Worm (Caenorhabditis elegans): Measurements from ENCODE around the gene mrps-11.
A peak's percentile ranks its signal among the peaks of the same experiment; 100 is the strongest.

mrps-11 gene

DNA sequence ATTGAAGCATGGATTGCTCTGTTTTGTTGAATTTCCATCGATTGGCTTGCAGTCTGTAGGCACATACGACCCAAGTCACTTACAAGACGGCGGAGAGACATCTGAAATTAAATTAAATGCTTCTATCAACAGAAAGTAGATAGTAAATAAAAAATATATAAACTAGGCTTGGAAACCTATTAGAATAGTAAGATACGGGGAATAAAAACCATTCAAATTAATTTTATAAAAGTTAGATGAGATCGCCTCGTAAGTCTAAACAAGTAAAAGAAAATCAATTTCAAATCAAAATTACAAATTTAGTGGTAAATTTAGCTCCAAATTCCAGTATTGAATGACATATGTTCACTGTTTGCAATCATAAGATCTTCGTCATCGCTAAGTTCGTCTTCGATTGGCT, at the start of gene mrps-11:
mrps-11 (minus strand) TSS at position 101 of the 400 bp plus-strand sequence.
- TF ChIP-seq dao-5 (tag; optimal IDR thresholded peaks at IDR 0.05), result no peak
- TF ChIP-seq him-1 (tag; optimal IDR thresholded peaks at IDR 0.05), result no peak
- TF ChIP-seq W03F9.2 (tag; optimal IDR thresholded peaks at IDR 0.05), result no peak

DNA sequence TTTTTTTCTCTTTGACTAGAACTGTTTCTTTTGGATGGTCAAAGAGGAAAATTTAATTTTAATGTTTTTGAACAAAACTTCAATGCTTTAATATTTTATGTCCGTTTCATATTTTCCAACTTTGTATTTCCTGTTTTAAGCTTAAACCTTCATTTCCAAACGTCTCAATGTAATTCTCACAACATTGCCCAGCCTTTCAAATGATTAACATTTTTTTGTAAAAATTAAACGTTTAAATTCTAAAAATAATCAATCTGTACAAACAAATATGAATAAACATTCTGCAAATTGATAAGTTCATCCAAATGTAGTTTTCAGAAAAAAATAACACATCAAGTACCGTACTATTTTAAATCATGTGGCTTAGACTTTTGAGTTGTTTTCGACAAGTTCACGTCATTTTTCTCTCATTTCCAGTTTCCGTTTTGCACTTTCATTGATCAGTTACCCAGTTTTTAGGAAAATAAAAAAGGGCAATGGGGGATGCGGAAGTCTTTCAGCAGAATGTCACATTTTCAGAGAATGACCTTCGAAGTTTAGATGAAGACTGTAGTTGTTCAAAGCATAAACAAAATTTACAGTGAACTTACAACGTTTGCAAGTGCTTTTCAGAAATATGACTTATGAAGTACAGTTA, 48.4 kb upstream of the mrps-11 start:
- no peak for TF ChIP-seq W03F9.2 (tag; optimal IDR thresholded peaks at IDR 0.05)
- no peak for TF ChIP-seq dao-5 (tag; optimal IDR thresholded peaks at IDR 0.05)
- no peak for TF ChIP-seq him-1 (tag; optimal IDR thresholded peaks at IDR 0.05)

DNA sequence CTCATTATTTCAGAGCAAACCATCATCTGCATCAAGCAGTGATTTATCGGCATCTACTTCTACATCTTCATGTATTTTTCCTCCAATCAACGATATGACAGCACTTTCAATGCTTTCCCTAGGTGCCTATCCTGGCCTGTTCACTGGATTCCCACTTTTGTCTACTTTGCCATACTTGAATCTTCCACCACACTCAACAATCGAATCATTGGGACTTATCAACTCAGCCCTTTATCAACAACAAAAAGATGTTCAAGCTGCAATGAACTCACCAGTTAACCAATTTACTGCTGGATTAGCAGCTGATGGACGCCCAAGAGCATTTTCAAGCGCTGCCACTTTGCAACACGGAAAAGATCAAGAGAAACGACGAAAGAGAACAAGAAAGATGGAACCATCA, 46.8 kb upstream of the mrps-11 start:
- TF ChIP-seq him-1 (tag; optimal IDR thresholded peaks at IDR 0.05) (no peak), dao-5 (tag; optimal IDR thresholded peaks at IDR 0.05) (no peak), W03F9.2 (tag; optimal IDR thresholded peaks at IDR 0.05) (no peak)

DNA sequence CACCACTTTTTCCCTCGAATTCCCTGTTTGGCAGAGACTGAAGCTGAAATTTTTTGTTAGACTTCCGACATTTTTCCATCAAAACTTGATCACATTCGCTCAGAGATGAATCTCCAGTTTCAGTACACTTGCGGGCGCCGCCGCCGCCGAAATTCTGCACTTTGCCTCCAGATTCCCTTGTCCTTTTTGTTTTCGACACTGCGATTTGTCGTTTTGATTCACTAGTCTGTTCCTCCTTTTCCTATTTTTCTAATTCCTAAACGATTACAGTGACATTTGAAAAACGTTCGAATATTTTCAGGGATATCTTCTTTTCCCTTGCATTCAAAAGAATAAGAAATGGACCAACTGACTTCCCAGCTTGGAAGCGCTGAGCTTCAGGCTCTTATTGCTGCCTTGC, 46.3 kb upstream of the mrps-11 start, which contains the start of gene F45D3.2:
F45D3.2 (plus strand) TSS at position 301 of the 400 bp plus-strand sequence.
- no peak for TF ChIP-seq him-1 (tag; optimal IDR thresholded peaks at IDR 0.05)
- TF ChIP-seq W03F9.2 (tag; optimal IDR thresholded peaks at IDR 0.05), result no peak
- TF ChIP-seq dao-5 (tag; optimal IDR thresholded peaks at IDR 0.05), result no peak

DNA sequence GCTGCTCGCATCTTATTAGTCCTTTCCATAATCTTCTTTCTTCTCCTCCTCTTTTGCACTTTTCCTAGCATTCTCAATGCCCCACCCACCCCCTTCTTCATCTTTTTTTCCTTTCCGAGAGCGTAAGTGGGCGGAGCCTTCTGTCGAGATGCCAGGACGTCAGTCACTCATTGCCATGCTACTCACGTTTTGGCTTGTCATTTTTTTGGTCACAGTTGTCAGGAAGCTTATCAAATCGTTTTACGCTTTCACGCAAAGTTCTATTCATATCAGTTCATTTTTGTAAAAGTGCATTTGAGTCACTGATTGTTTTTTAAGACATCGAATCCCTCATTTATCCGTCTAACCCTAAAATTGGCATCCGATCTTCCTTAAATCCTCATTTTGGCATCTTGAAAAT, 45.6 kb upstream of the mrps-11 start:
- TF ChIP-seq him-1 (tag; optimal IDR thresholded peaks at IDR 0.05) (peak; percentile 19), W03F9.2 (tag; optimal IDR thresholded peaks at IDR 0.05) (no peak)

DNA sequence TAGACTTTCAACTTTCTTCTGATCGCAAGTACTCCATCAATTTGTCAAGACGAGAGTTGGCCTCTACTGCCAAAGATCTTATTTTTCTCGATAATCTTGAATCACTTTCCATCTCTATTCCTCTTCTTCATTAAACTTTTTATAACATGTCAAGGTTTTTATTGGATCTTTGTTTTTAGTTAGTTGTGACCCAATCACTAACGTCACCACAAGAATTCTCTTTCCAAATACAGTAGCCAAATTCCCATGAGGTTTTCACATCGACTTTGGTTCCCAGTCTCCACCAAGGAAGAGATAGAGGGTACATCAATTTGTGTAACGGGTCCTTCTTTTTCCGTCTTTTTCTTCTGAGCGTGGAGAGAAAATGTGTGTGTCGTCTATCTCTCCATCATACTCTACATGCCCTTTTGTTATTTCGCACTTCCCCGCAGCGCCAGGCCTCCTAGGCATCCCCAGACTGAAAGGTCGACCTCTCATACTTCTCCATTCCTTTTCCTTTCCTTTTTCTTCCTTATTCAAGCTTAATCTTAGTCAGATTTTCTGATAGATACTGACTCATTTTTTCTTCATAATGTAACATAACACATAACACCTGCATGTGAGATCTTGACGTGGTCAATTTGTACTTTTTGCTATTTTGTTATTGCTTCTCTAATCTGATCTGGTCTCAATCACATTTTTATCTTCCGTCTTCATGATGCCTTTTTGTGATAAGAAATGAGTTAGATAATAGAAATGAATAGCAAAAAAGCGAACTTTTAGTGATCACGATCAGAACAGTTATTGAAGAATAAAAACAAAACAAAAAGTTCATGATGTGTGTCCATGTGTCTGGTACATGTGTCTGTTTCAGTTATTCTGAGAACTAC, 44.8 kb upstream of the mrps-11 start:
- TF ChIP-seq W03F9.2 (tag; optimal IDR thresholded peaks at IDR 0.05), result no peak
- TF ChIP-seq dao-5 (tag; optimal IDR thresholded peaks at IDR 0.05), result no peak
- no peak for TF ChIP-seq him-1 (tag; optimal IDR thresholded peaks at IDR 0.05)

DNA sequence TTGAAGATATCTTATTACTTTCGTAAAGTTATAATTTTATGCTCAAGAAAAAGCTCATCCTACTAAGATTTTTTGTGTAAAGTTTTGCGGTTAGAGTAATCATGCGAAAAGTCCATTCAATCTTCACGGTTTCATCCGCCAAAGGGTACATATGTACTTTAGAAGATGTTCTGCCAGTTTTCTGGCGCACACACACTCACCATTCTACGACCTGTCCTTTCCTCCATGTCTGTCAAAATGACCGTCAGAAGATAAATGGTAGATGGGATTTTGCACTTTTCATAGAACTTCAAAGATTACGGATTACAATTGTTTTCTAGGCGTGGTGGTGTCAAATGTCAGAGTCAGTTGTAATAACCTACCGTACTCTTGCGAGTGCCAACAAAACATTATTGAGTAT, 43.1 kb upstream of the mrps-11 start:
- TF ChIP-seq him-1 (tag; optimal IDR thresholded peaks at IDR 0.05), result no peak
- TF ChIP-seq W03F9.2 (tag; optimal IDR thresholded peaks at IDR 0.05), result no peak
- no peak for TF ChIP-seq dao-5 (tag; optimal IDR thresholded peaks at IDR 0.05)

DNA sequence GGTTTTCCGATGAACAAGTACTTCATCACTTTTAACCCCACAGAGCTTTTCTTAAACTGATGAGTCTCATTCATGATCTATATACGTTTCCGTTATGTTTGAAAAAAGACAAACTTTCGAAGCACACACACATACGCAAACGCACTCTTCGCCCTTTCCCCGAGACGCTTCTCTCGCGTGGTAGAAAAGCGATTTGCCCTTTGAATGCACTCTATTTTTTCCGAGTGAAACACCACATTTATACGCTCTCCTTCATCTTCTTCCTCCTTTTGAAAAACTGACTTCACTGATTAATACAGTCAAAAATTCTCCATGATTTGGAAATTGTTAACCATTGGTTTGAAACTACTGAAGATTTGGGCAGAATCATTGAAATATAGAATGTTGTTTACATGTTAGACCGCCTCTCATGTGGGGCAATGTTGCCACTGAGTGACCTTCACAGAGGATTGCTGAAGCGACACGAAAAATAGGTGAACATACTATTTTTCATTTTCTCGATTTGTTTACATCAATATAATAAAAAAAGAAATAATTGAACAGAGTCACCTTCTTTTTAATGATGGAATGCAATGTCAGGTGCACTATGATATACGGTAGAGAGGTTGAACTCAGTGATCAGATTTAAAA, 42.1 kb upstream of the mrps-11 start:
- no peak for TF ChIP-seq W03F9.2 (tag; optimal IDR thresholded peaks at IDR 0.05)
- TF ChIP-seq dao-5 (tag; optimal IDR thresholded peaks at IDR 0.05), result no peak
- no peak for TF ChIP-seq him-1 (tag; optimal IDR thresholded peaks at IDR 0.05)

DNA sequence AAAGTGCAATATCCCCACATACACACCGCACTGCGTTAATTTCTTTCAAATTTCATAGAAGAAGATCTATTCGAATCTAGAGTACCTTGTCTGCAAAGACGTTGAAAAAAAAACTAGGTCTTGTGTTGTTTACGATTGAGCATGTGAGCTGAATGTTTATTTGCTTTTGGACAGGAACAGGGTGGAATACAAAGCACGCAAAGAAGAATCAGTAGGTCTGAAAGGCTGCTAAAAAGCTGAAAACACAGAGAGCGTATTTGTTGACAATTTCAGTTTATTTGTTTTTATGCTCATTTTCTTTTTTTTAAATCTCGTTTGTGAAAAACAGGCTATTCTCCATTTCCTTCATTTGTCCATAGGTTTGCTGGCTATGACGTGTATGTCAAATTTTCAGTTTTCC, 40.5 kb upstream of the mrps-11 start:
- TF ChIP-seq him-1 (tag; optimal IDR thresholded peaks at IDR 0.05), result no peak

DNA sequence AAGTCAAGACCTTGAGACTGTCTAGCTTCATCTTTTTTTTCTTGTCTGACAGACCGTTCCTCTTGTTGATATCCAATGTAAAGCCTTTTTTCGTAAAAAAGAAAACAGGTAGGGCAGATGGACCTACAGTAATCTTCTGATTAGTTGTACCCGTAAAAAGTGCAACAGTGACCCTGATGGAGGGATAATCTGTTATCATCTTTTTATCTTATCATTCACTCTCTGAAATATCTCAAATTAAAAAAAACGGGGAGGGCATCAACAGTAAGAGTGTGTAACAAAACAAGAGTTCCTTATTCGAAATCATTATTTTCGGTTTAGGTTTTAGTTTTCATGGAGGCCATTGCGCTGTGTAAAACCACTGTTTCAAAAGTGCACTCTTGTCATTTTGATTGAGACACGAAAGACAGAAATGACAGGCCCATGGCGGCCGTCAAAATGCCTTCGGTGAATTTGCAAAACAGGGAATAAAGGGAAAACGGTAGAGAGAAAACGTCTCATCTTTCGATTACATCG, 39.3 kb upstream of the mrps-11 start:
- TF ChIP-seq W03F9.2 (tag; optimal IDR thresholded peaks at IDR 0.05) (no peak), dao-5 (tag; optimal IDR thresholded peaks at IDR 0.05) (no peak), him-1 (tag; optimal IDR thresholded peaks at IDR 0.05) (no peak)

DNA sequence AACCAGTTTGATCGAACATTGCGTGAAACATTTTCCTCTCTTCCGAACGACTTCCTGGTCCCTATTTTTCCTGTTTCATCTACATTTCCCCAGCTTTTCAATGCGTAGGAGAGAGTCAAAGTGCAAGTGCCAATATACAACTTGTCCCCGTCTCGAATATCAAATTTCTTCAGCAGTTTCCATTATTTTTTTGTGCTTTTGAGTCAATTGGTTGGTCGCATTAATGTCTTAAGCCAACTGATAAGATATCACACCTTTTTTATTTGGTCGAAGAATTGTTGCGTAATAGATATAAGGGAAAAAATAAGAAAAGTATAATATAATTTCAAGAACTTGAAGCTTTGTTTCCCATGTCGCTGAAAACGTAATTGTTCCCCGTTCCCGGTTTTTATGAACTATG, 37.9 kb upstream of the mrps-11 start:
- TF ChIP-seq dao-5 (tag; optimal IDR thresholded peaks at IDR 0.05) (no peak), him-1 (tag; optimal IDR thresholded peaks at IDR 0.05) (no peak)

DNA sequence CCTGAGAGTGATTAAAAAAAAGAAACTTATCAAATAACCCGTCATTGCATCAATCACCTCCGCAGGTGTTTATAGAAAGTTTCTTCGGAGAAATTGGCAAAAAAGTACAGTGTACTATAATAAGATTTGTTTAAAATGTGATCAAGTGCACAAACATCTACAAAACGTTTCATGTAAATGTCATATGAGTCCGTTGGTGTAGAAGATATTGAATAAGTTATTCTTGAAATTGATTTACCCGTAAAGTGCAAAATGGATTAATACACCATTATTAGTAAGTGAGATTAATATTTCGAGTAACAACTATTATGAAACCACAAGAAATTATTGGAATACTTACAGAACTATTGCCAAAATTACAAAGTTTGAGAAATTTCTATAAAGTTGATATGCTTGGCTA, 36.7 kb upstream of the mrps-11 start:
- no peak for TF ChIP-seq W03F9.2 (tag; optimal IDR thresholded peaks at IDR 0.05)
- TF ChIP-seq dao-5 (tag; optimal IDR thresholded peaks at IDR 0.05), result no peak
- TF ChIP-seq him-1 (tag; optimal IDR thresholded peaks at IDR 0.05), result no peak

DNA sequence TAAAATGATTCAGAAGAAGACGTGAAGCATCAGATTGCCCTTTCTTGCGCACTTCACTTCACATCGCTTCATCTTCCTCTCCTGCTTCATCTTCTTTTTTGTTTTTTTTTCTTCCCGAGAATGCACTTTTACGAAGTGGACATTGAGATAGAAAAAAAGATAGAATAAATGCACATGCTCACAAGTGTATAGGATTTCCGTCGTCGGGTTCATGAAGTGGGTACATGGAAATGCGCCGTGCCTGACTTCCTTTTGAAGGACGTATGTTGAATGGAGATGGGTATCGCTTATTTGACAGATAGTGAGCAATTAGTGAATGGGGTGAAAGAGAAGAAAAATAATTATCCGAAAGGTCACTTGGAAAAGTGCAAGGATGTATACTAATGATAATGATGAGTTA, 35.7 kb upstream of the mrps-11 start:
- TF ChIP-seq dao-5 (tag; optimal IDR thresholded peaks at IDR 0.05), result no peak

DNA sequence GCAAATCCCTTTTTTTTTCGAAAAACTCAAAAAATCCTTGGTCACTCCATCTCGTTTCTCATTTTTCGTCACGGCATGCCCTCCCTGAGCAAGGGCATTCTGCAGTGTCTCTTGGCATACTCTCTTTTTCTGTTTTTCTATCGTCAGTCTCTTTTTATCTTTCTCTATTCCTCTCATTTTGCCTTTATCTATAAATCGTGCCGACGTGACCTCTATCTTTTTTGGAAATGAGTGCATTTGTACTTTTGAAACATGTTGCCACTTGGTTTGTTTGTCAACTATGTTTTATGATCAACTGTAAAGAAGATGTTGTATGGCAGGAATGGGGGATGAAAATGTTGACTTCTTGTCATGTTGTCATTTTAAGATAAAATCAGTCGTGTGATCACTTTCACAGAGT, 34.5 kb upstream of the mrps-11 start:
- TF ChIP-seq W03F9.2 (tag; optimal IDR thresholded peaks at IDR 0.05), result no peak
- TF ChIP-seq dao-5 (tag; optimal IDR thresholded peaks at IDR 0.05), result no peak
- peak; percentile 31 for TF ChIP-seq him-1 (tag; optimal IDR thresholded peaks at IDR 0.05)
